Fruit fly (Drosophila melanogaster) whole organism, embryonic: Measurements from ENCODE around the gene CG42716.

Source experiments
- ATbp ChIP-seq: fragments of 200-800 bp; sonication (Bioruptor generic); optimal IDR thresholded peaks from 2 replicates; lab custom pipeline; 2017; ENCODE audit warnings: missing biosample characterization, mild to moderate bottlenecking, missing genetic modification characterization, missing genetic modification reagents
- Ada2b ChIP-seq: fragments of 200-800 bp; sonication (Bioruptor generic); IDR thresholded peaks from 2 replicates; pipeline ENCODE4 v1.3.6; 2022; ENCODE audit warnings: missing biosample characterization, missing genetic modification characterization
- Atf3 ChIP-seq: fragments of 200-800 bp; sonication (Bioruptor generic); optimal IDR thresholded peaks from 3 replicates; lab custom pipeline; 2016; ENCODE audit warnings: missing biosample characterization, missing genetic modification characterization
- CG10366 ChIP-seq: fragments of 200-800 bp; sonication (Bioruptor generic); IDR thresholded peaks from 2 replicates; pipeline ENCODE4 v1.3.6; 2022; ENCODE audit warnings: missing biosample characterization, missing genetic modification characterization
- CG11247 ChIP-seq: fragments of 200-800 bp; sonication (Bioruptor generic); IDR thresholded peaks from 2 replicates; pipeline ENCODE4 v1.3.6; 2022; ENCODE audit warnings: missing biosample characterization, missing genetic modification characterization
- CG13123 ChIP-seq: fragments of 200-800 bp; sonication (Bioruptor generic); optimal IDR thresholded peaks from 2 replicates; lab custom pipeline; 2016; ENCODE audit warnings: missing biosample characterization, missing genetic modification characterization
- CG14667 ChIP-seq: fragments of 200-800 bp; sonication (Bioruptor generic); IDR thresholded peaks from 2 replicates; pipeline ENCODE4 v1.3.6; 2022; ENCODE audit warnings: missing biosample characterization, missing genetic modification characterization
- CG14860 ChIP-seq: fragments of 200-800 bp; sonication (Bioruptor generic); IDR thresholded peaks from 3 replicates; pipeline ENCODE4 v1.3.6; 2022; ENCODE audit warnings: missing biosample characterization, missing genetic modification characterization; ENCODE audit not compliant: partially characterized antibody
- CG2889 ChIP-seq: fragments of 200-800 bp; sonication (Bioruptor generic); IDR thresholded peaks from 3 replicates; pipeline ENCODE4 v1.3.6; 2022; ENCODE audit warnings: missing biosample characterization, missing genetic modification characterization
- CG30431 ChIP-seq: fragments of 200-800 bp; sonication (Bioruptor generic); optimal IDR thresholded peaks from 2 replicates; lab custom pipeline; 2017; ENCODE audit warnings: missing biosample characterization, missing genetic modification characterization
- CG3065 ChIP-seq: fragments of 200-800 bp; sonication (Bioruptor generic); optimal IDR thresholded peaks from 2 replicates; lab custom pipeline; 2016; ENCODE audit warnings: missing biosample characterization, missing genetic modification characterization
- CG31388 ChIP-seq: fragments of 200-800 bp; sonication (Bioruptor generic); optimal IDR thresholded peaks from 2 replicates; lab custom pipeline; 2016; ENCODE audit warnings: missing biosample characterization, missing genetic modification characterization
- CG31441 ChIP-seq: fragments of 200-800 bp; sonication (Bioruptor generic); IDR thresholded peaks from 2 replicates; pipeline ENCODE4 v1.3.6; 2022; ENCODE audit warnings: missing biosample characterization, missing genetic modification characterization
- CG32767 ChIP-seq: fragments of 200-800 bp; sonication (Bioruptor generic); IDR thresholded peaks from 2 replicates; pipeline ENCODE4 v1.3.6; 2022; ENCODE audit warnings: missing biosample characterization, missing genetic modification characterization
- CG34422 ChIP-seq: fragments of 200-800 bp; sonication (Bioruptor generic); IDR thresholded peaks from 3 replicates; pipeline ENCODE4 v1.3.6; 2022; ENCODE audit warnings: missing biosample characterization, missing genetic modification characterization
- CG3995 ChIP-seq: fragments of 200-800 bp; sonication (Bioruptor generic); optimal IDR thresholded peaks from 3 replicates; lab custom pipeline; 2016; ENCODE audit warnings: missing biosample characterization, missing genetic modification characterization
- CG5953 ChIP-seq: fragments of 200-800 bp; sonication (Bioruptor generic); IDR thresholded peaks from 2 replicates; pipeline ENCODE4 v1.3.6; 2022; ENCODE audit warnings: missing biosample characterization, missing genetic modification characterization
- CG6654 ChIP-seq: fragments of 200-800 bp; sonication (Bioruptor generic); optimal IDR thresholded peaks from 2 replicates; lab custom pipeline; 2017; ENCODE audit warnings: missing biosample characterization, mild to moderate bottlenecking, missing genetic modification characterization
- CG7357 ChIP-seq: fragments of 200-800 bp; sonication (Bioruptor generic); IDR thresholded peaks from 3 replicates; pipeline ENCODE4 v1.3.6; 2022; ENCODE audit warnings: missing biosample characterization, missing genetic modification characterization
- CG7745 ChIP-seq: fragments of 200-800 bp; sonication (Bioruptor generic); optimal IDR thresholded peaks from 2 replicates; lab custom pipeline; 2018; ENCODE audit warnings: missing biosample characterization, mild to moderate bottlenecking, missing genetic modification characterization, moderate library complexity
- CG7928 ChIP-seq: fragments of 200-800 bp; sonication (Bioruptor generic); optimal IDR thresholded peaks from 2 replicates; lab custom pipeline; 2017; ENCODE audit warnings: missing biosample characterization, mild to moderate bottlenecking, missing genetic modification characterization
- CG8281 ChIP-seq: fragments of 200-800 bp; sonication (Bioruptor generic); optimal IDR thresholded peaks from 2 replicates; lab custom pipeline; 2018; ENCODE audit warnings: missing biosample characterization, mild to moderate bottlenecking, missing genetic modification characterization, moderate library complexity
- CG8478 ChIP-seq: fragments of >200 bp; optimal IDR thresholded peaks from 2 replicates; lab custom pipeline; 2018
- CG9215 ChIP-seq: fragments of 200-800 bp; sonication (Bioruptor generic); IDR thresholded peaks from 2 replicates; pipeline ENCODE4 v1.3.6; 2022; ENCODE audit warnings: missing biosample characterization, missing genetic modification characterization
- GATAe ChIP-seq: fragments of 200-800 bp; sonication (Bioruptor generic); conservative IDR thresholded peaks from 2 replicates; pipeline ENCODE4 v1.3.6; 2022; ENCODE audit warnings: missing biosample characterization, missing genetic modification characterization
- HLH54F ChIP-seq: fragments of 200-800 bp; sonication (Bioruptor generic); optimal IDR thresholded peaks from 3 replicates; lab custom pipeline; 2016; ENCODE audit warnings: missing biosample characterization, missing genetic modification characterization
- Hr78 ChIP-seq, 2 experiments: fragments of 200-800 bp in 1 of 2; fragments of >200 bp in 1 of 2; sonication (Bioruptor generic) in 1 of 2; optimal IDR thresholded peaks; 2 replicates each; lab custom pipeline; 2017 to 2019; ENCODE audit warnings: missing biosample characterization in 2 of 2, missing genetic modification characterization in 2 of 2, mild to moderate bottlenecking in 1 of 2, moderate library complexity in 1 of 2
- MTF-1 ChIP-seq: fragments of 200-800 bp; sonication (Bioruptor generic); optimal IDR thresholded peaks from 2 replicates; lab custom pipeline; 2018; ENCODE audit warnings: missing biosample characterization, mild to moderate bottlenecking, missing genetic modification characterization, borderline replicate concordance
- NC2α ChIP-seq: fragments of 200-800 bp; sonication (Bioruptor generic); optimal IDR thresholded peaks from 2 replicates; lab custom pipeline; 2016; ENCODE audit warnings: missing biosample characterization, missing genetic modification characterization
- Neu2 ChIP-seq: fragments of 200-800 bp; sonication (Bioruptor generic); optimal IDR thresholded peaks from 3 replicates; lab custom pipeline; 2016; ENCODE audit warnings: missing biosample characterization, missing genetic modification characterization, borderline replicate concordance
- Nf-YB ChIP-seq: fragments of 200-800 bp; sonication (Bioruptor generic); optimal IDR thresholded peaks from 3 replicates; lab custom pipeline; 2019; ENCODE audit warnings: missing biosample characterization, mild to moderate bottlenecking, missing genetic modification characterization, moderate library complexity
- Stat92E ChIP-seq, 3 experiments: fragments of >200 bp in 2 of 3; fragments of 200-800 bp in 1 of 3; sonication (Bioruptor generic) in 1 of 3; optimal IDR thresholded peaks; 2 replicates each; lab custom pipeline; 2017 to 2019; ENCODE audit warnings: missing biosample characterization in 3 of 3, missing genetic modification characterization in 3 of 3, mild to moderate bottlenecking in 1 of 3, moderate library complexity in 1 of 3
- Tbp ChIP-seq: fragments of >200 bp; optimal IDR thresholded peaks from 2 replicates; lab custom pipeline; 2018; ENCODE audit warnings: missing biosample characterization, missing genetic modification characterization
- bbx ChIP-seq: fragments of 200-800 bp; sonication (Bioruptor generic); IDR thresholded peaks from 2 replicates; pipeline ENCODE4 v1.3.6; 2022; ENCODE audit warnings: missing biosample characterization, missing genetic modification characterization; ENCODE audit not compliant: partially characterized antibody
- bcd ChIP-seq: fragments of 200-800 bp; sonication (Bioruptor generic); optimal IDR thresholded peaks from 2 replicates; lab custom pipeline; 2017; ENCODE audit warnings: missing biosample characterization, mild to moderate bottlenecking, missing genetic modification characterization
- caup ChIP-seq: fragments of 200-800 bp; sonication (Bioruptor generic); optimal IDR thresholded peaks from 3 replicates; lab custom pipeline; 2017; ENCODE audit warnings: missing biosample characterization, mild to moderate bottlenecking, missing genetic modification characterization, moderate library complexity; ENCODE audit not compliant: severe bottlenecking
- chn ChIP-seq: fragments of 200-800 bp; sonication (Bioruptor generic); optimal IDR thresholded peaks from 2 replicates; lab custom pipeline; 2016; ENCODE audit warnings: missing biosample characterization, missing genetic modification characterization
- dan ChIP-seq: fragments of 200-800 bp; sonication (Bioruptor generic); IDR thresholded peaks from 2 replicates; pipeline ENCODE4 v1.3.6; 2022; ENCODE audit warnings: missing biosample characterization, missing genetic modification characterization
- dm ChIP-seq: fragments of 200-800 bp; sonication (Bioruptor generic); optimal IDR thresholded peaks from 3 replicates; lab custom pipeline; 2016; ENCODE audit warnings: missing biosample characterization, missing genetic modification characterization
- emc ChIP-seq: fragments of 200-800 bp; sonication (Bioruptor generic); optimal IDR thresholded peaks from 2 replicates; lab custom pipeline; 2016; ENCODE audit warnings: missing biosample characterization, missing genetic modification characterization
- fd64A ChIP-seq: fragments of 200-800 bp; sonication (Bioruptor generic); optimal IDR thresholded peaks from 3 replicates; lab custom pipeline; 2018; ENCODE audit warnings: missing biosample characterization, mild to moderate bottlenecking, missing genetic modification characterization
- gro ChIP-seq: fragments of 200-800 bp; sonication (Bioruptor generic); optimal IDR thresholded peaks from 2 replicates; lab custom pipeline; 2016; ENCODE audit warnings: missing biosample characterization, missing genetic modification characterization
- hth ChIP-seq: fragments of >200 bp; optimal IDR thresholded peaks from 2 replicates; lab custom pipeline; 2017; ENCODE audit warnings: inconsistent platforms
- jigr1 ChIP-seq: fragments of 200-800 bp; sonication (Bioruptor generic); IDR thresholded peaks from 3 replicates; pipeline ENCODE4 v1.3.6; 2022; ENCODE audit warnings: missing biosample characterization, missing genetic modification characterization
- lab ChIP-seq: fragments of 200-800 bp; sonication (Bioruptor generic); optimal IDR thresholded peaks from 3 replicates; lab custom pipeline; 2017; ENCODE audit warnings: missing biosample characterization, missing genetic modification characterization, mild to moderate bottlenecking, moderate library complexity, missing genetic modification reagents
- lola ChIP-seq, 3 experiments: fragments of >200 bp in 2 of 3; fragments of 200-800 bp in 1 of 3; sonication (Bioruptor generic) in 1 of 3; optimal IDR thresholded peaks; 2 replicates each; lab custom pipeline; 2017 to 2019; ENCODE audit warnings: missing biosample characterization in 3 of 3, missing genetic modification characterization in 3 of 3, mild to moderate bottlenecking in 1 of 3, moderate library complexity in 1 of 3
- luna ChIP-seq: fragments of 200-800 bp; sonication (Bioruptor generic); optimal IDR thresholded peaks from 2 replicates; lab custom pipeline; 2016; ENCODE audit warnings: missing biosample characterization, missing genetic modification characterization
- maf-S ChIP-seq: fragments of 200-800 bp; sonication (Bioruptor generic); optimal IDR thresholded peaks from 2 replicates; lab custom pipeline; 2016; ENCODE audit warnings: missing biosample characterization, missing genetic modification characterization
- mld ChIP-seq: fragments of 200-800 bp; sonication (Bioruptor generic); IDR thresholded peaks from 3 replicates; pipeline ENCODE4 v1.3.6; 2022; ENCODE audit warnings: missing biosample characterization, missing genetic modification characterization; ENCODE audit not compliant: partially characterized antibody
- org-1 ChIP-seq: fragments of 200-800 bp; sonication (Bioruptor generic); optimal IDR thresholded peaks from 2 replicates; lab custom pipeline; 2017; ENCODE audit warnings: missing biosample characterization, missing genetic modification characterization
- pros ChIP-seq: fragments of 200-800 bp; sonication (Bioruptor generic); optimal IDR thresholded peaks from 3 replicates; lab custom pipeline; 2019; ENCODE audit warnings: missing biosample characterization, mild to moderate bottlenecking, missing genetic modification characterization, moderate library complexity
- zfh2 ChIP-seq: fragments of 200-800 bp; sonication (Bioruptor generic); optimal IDR thresholded peaks from 2 replicates; lab custom pipeline; 2016; ENCODE audit warnings: missing biosample characterization, missing genetic modification characterization

The CG42716 gene

DNA sequence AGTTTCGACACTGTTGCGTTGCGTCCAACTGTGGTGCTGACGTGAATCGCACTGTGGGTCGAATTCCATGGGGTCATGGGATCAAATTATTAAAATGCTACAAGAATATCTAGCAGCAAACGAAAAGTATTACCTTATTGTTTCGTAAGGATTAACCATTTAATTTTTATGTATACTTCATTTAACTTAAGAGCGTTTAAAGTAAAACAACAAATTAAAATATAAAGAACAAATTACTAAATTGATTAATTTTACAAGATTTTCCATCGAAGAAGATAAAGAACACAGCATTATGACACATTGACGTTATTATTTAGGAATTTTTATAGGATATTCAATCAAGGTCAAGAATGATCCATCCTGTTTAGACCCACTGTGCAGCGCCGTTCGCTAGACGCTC lies 20.5 kb downstream of the CG42716 start (continued):
- TF ChIP-seq CG5953 (GFP tag; lab: Robert Waterston, UW): no peak
- no peak for TF ChIP-seq Atf3 (GFP tag; lab: Kevin White, UChicago)
- peak; percentile 17; the same call in 1 of the 2 replicates for TF ChIP-seq CG10366 (GFP tag; lab: Robert Waterston, UW)
- no peak for TF ChIP-seq pros (GFP tag; lab: Kevin White, UChicago)
- 0 out of 2 replicates have a peak, but pooled peaks have one; percentile 29 for TF ChIP-seq CG32767
- no peak for TF ChIP-seq Ada2b (GFP tag; lab: Robert Waterston, UW)
- no peak for TF ChIP-seq CG7745 (tag; lab: Kevin White, UChicago)
- no peak for TF ChIP-seq zfh2 (GFP tag; lab: Kevin White, UChicago)
- no peak for TF ChIP-seq CG11247
- no peak for TF ChIP-seq Tbp
- TF ChIP-seq Neu2 (GFP tag; lab: Kevin White, UChicago): no peak
- no peak for TF ChIP-seq CG13123 (GFP tag; lab: Kevin White, UChicago)
- no peak for TF ChIP-seq hth (lab: Kevin White, UChicago)
- TF ChIP-seq CG6654 (GFP tag; lab: Kevin White, UChicago): no peak
- TF ChIP-seq lab: peak; percentile 45
- TF ChIP-seq ATbp (GFP tag; lab: Kevin White, UChicago): peak; percentile 35
- no peak for TF ChIP-seq CG7357 (GFP tag; lab: Robert Waterston, UW)
- TF ChIP-seq CG3065: no peak
- peak; percentile 75 for TF ChIP-seq CG31441 (GFP tag; lab: Robert Waterston, UW)
- no peak for TF ChIP-seq gro (GFP tag; lab: Kevin White, UChicago)
- no peak for TF ChIP-seq MTF-1 (GFP tag; lab: Kevin White, UChicago)
- no peak for TF ChIP-seq CG2889 (GFP tag; lab: Robert Waterston, UW)
- no peak for TF ChIP-seq dm (GFP tag; lab: Kevin White, UChicago)
- no peak for TF ChIP-seq CG7928
- no peak for TF ChIP-seq CG9215 (GFP tag; lab: Robert Waterston, UW)
- TF ChIP-seq Nf-YB (GFP tag; lab: Kevin White, UChicago): no peak
- no peak for TF ChIP-seq CG8281
- peak in 1 of 3 experiments; percentile 35 for TF ChIP-seq lola (GFP tag; optimal IDR thresholded peaks at IDR 0.05; lab: Kevin White, UChicago)
- no peak for TF ChIP-seq HLH54F
- no peak for TF ChIP-seq emc (GFP tag; lab: Kevin White, UChicago)
- TF ChIP-seq Stat92E (GFP tag; optimal IDR thresholded peaks at IDR 0.05; lab: Kevin White, UChicago): no peak
- peak; percentile 49 for TF ChIP-seq bcd (GFP tag; lab: Kevin White, UChicago)
- no peak for TF ChIP-seq dan (GFP tag; lab: Robert Waterston, UW)
- no peak for TF ChIP-seq maf-S (GFP tag; lab: Kevin White, UChicago)
- TF ChIP-seq CG30431 (GFP tag; lab: Kevin White, UChicago): no peak
- no peak for TF ChIP-seq luna (GFP tag; lab: Kevin White, UChicago)
- no peak for TF ChIP-seq CG3995 (GFP tag; lab: Kevin White, UChicago)
- no peak for TF ChIP-seq chn (GFP tag; lab: Kevin White, UChicago)
- TF ChIP-seq CG31388 (GFP tag; lab: Kevin White, UChicago): no peak
- peak; percentile 13 for TF ChIP-seq caup (GFP tag; lab: Kevin White, UChicago)
- TF ChIP-seq mld (GFP tag; lab: Robert Waterston, UW): no peak
- no peak for TF ChIP-seq CG14860 (GFP tag; lab: Robert Waterston, UW)
- 0 out of 3 replicates have a peak, but pooled peaks have one; percentile 22 for TF ChIP-seq CG34422
- TF ChIP-seq jigr1 (GFP tag; lab: Robert Waterston, UW): no peak
- no peak for TF ChIP-seq fd64A (GFP tag; lab: Kevin White, UChicago)
- TF ChIP-seq CG14667 (GFP tag; lab: Robert Waterston, UW): no peak
- TF ChIP-seq GATAe (GFP tag; lab: Robert Waterston, UW): no peak
- no peak for TF ChIP-seq CG8478 (lab: Kevin White, UChicago)
- TF ChIP-seq bbx: no peak
- peak; percentile 45 for TF ChIP-seq org-1 (GFP tag; lab: Kevin White, UChicago)
- TF ChIP-seq NC2α (GFP tag; lab: Kevin White, UChicago): no peak
- TF ChIP-seq Hr78 (GFP tag; optimal IDR thresholded peaks at IDR 0.05; lab: Kevin White, UChicago): peak in 1 of 2 experiments; percentile 44
